Worm (Caenorhabditis elegans) whole organism, young adult: Measurements from ENCODE around the gene mpst-4.

ENCODE experiments used
- B0336.3 ChIP-seq: fragments of 200-800 bp; sonication (Bioruptor generic); IDR thresholded peaks from 2 replicates; pipeline ENCODE4 v1.3.6; 2022; ENCODE audit warnings: missing genetic modification characterization, missing compliant biosample characterization
- C17E4.6 ChIP-seq: fragments of 200-800 bp; sonication (Bioruptor generic); IDR thresholded peaks from 2 replicates; pipeline ENCODE4 v1.3.6; 2022; ENCODE audit warnings: missing genetic modification reagents, missing genetic modification characterization, missing compliant biosample characterization
- D2030.7 ChIP-seq: fragments of 200-800 bp; sonication (Bioruptor generic); IDR thresholded peaks from 2 replicates; pipeline ENCODE4 v1.3.6; 2022; ENCODE audit warnings: missing genetic modification reagents, missing genetic modification characterization, missing compliant biosample characterization
- F39B2.1 ChIP-seq: fragments of 200-800 bp; sonication (Bioruptor generic); IDR thresholded peaks from 2 replicates; pipeline ENCODE4 v1.3.6; 2022; ENCODE audit warnings: missing genetic modification reagents, missing genetic modification characterization, missing compliant biosample characterization
- F55B11.4 ChIP-seq: sonication (generic microtip); optimal IDR thresholded peaks from 2 replicates; lab custom pipeline; 2016; ENCODE audit warnings: missing compliant biosample characterization, missing genetic modification characterization, borderline replicate concordance; ENCODE audit not compliant: insufficient read depth
- K12H6.12 ChIP-seq: fragments of 200-800 bp; sonication (Bioruptor generic); optimal IDR thresholded peaks from 2 replicates; lab custom pipeline; 2018; ENCODE audit warnings: mild to moderate bottlenecking, missing genetic modification characterization, missing compliant biosample characterization
- Y79H2A.3 ChIP-seq: fragments of 200-800 bp; sonication (Bioruptor generic); conservative IDR thresholded peaks from 2 replicates; pipeline ENCODE4 v1.3.6; 2022; ENCODE audit warnings: missing genetic modification reagents, missing genetic modification characterization, missing compliant biosample characterization
- Y95B8A.8 ChIP-seq: fragments of 200-800 bp; sonication (Bioruptor generic); IDR thresholded peaks from 2 replicates; pipeline ENCODE4 v1.3.6; 2022; ENCODE audit warnings: missing genetic modification reagents, missing genetic modification characterization, missing compliant biosample characterization
- akir-1 ChIP-seq: fragments of 200-800 bp; sonication (Bioruptor generic); optimal IDR thresholded peaks from 2 replicates; lab custom pipeline; 2018; ENCODE audit warnings: mild to moderate bottlenecking, missing genetic modification characterization, moderate library complexity, missing compliant biosample characterization
- cebp-2 ChIP-seq: fragments of 200-800 bp; sonication (Bioruptor generic); IDR thresholded peaks from 2 replicates; pipeline ENCODE4 v1.3.6; 2022; ENCODE audit warnings: missing genetic modification characterization, missing compliant biosample characterization
- ceh-27 ChIP-seq: fragments of 200-800 bp; sonication (Bioruptor generic); optimal IDR thresholded peaks from 2 replicates; lab custom pipeline; 2018; ENCODE audit warnings: mild to moderate bottlenecking, missing genetic modification characterization, moderate library complexity, missing compliant biosample characterization
- egl-18 ChIP-seq: fragments of 200-800 bp; sonication (Bioruptor generic); IDR thresholded peaks from 2 replicates; pipeline ENCODE4 v1.3.6; 2022; ENCODE audit warnings: missing genetic modification reagents, missing genetic modification characterization, missing compliant biosample characterization
- egl-44 ChIP-seq: fragments of 200-800 bp; sonication (Bioruptor generic); IDR thresholded peaks from 2 replicates; pipeline ENCODE4 v1.3.6; 2022; ENCODE audit warnings: missing genetic modification reagents, missing genetic modification characterization, missing compliant biosample characterization
- lin-35 ChIP-seq, 3 experiments: fragments of 150-350 bp in 2 of 3; sonication (generic microtip) in 1 of 3; optimal IDR thresholded peaks; 2 replicates each; lab custom pipeline; 2014 to 2018; ENCODE audit warnings: missing biosample characterization in 3 of 3, missing genetic modification characterization in 3 of 3, missing genetic modification reagents in 3 of 3
- lir-1 ChIP-seq: fragments of 200-800 bp; sonication (Bioruptor generic); conservative IDR thresholded peaks from 2 replicates; pipeline ENCODE4 v1.3.6; 2022; ENCODE audit warnings: missing genetic modification reagents, missing genetic modification characterization, missing compliant biosample characterization
- lsl-1 ChIP-seq: fragments of 200-800 bp; sonication (Bioruptor generic); optimal IDR thresholded peaks from 2 replicates; lab custom pipeline; 2018; ENCODE audit warnings: mild to moderate bottlenecking, missing genetic modification characterization, moderate library complexity, missing compliant biosample characterization
- madf-3 ChIP-seq: fragments of 200-800 bp; sonication (Bioruptor generic); IDR thresholded peaks from 2 replicates; pipeline ENCODE4 v1.3.6; 2022; ENCODE audit warnings: missing genetic modification reagents, missing genetic modification characterization, missing compliant biosample characterization
- nhr-120 ChIP-seq: fragments of 200-800 bp; sonication (Bioruptor generic); IDR thresholded peaks from 2 replicates; pipeline ENCODE4 v1.3.6; 2022; ENCODE audit warnings: missing genetic modification characterization, missing compliant biosample characterization
- nhr-90 ChIP-seq: sonication (generic microtip); optimal IDR thresholded peaks from 2 replicates; lab custom pipeline; 2016; ENCODE audit warnings: missing genotype, mild to moderate bottlenecking, missing genetic modification characterization, missing compliant biosample characterization
- tbx-9 ChIP-seq: sonication (generic microtip); optimal IDR thresholded peaks from 2 replicates; lab custom pipeline; 2016; ENCODE audit warnings: borderline replicate concordance, missing genetic modification characterization, inconsistent platforms, missing compliant biosample characterization
- zfh-2 ChIP-seq: fragments of 200-800 bp; sonication (Bioruptor generic); conservative IDR thresholded peaks from 2 replicates; pipeline ENCODE4 v1.3.6; 2022; ENCODE audit warnings: missing genetic modification reagents, missing genetic modification characterization, missing compliant biosample characterization
- ztf-28 ChIP-seq: fragments of 200-800 bp; sonication (Bioruptor generic); IDR thresholded peaks from 2 replicates; pipeline ENCODE4 v1.3.6; 2022; ENCODE audit warnings: missing genetic modification reagents, missing genetic modification characterization, missing compliant biosample characterization

mpst-4 gene

DNA sequence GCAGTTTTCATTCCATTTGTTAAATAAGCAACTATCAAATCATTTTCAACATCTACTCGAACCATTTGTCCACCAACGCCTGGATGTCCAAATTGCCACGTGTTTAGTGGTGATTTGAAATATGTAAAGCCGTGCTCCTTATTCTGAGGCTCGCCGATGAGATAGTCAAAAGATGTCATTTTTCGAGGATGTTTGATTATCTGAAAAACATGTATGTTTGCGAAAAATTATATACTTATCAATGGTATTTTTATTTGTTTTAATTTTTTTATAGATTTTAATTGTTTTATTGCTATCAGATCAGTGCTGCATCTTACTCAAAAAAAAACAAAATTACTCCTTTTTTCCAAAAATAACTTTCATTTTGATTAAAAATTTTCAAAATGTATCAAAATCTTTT is 44.5 kb downstream of the mpst-4 start:
- TF ChIP-seq lir-1 (no peak), madf-3 (GFP tag; lab: Robert Waterston, UW) (no peak), lsl-1 (GFP tag; lab: Kevin White, UChicago) (no peak), B0336.3 (no peak), F55B11.4 (tag; lab: Kevin White, UChicago) (no peak), D2030.7 (GFP tag; lab: Robert Waterston, UW) (no peak), akir-1 (GFP tag; lab: Kevin White, UChicago) (no peak), F39B2.1 (GFP tag; lab: Robert Waterston, UW) (no peak), egl-44 (no peak), nhr-90 (tag; lab: Kevin White, UChicago) (no peak), lin-35 (GFP tag; optimal IDR thresholded peaks at IDR 0.05; lab: Kevin White, UChicago) (no peak), ztf-28 (no peak)

DNA sequence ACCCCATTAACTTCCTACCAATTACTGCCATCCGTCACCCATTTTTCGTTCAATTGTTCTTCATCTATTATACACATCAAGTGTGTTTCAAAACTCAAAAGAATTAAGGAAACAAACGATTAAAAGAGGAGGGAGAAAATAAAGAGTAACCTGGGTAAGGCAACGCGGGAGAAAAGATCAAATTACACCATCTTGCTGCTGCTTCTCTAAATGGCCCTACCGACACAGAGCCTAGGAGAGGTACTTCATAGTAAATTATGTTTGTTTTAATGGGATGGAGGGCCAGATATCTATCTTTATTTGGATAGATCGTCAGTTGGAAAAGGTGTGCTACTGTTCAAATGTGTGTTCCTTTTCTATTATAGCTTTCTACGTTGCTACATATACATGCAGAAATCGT is 47.9 kb downstream of the mpst-4 start:
- no peak for TF ChIP-seq Y95B8A.8 (GFP tag; lab: Robert Waterston, UW)
- TF ChIP-seq egl-18 (GFP tag; lab: Robert Waterston, UW): no peak
- TF ChIP-seq nhr-120 (GFP tag; lab: Robert Waterston, UW): no peak
- TF ChIP-seq ceh-27 (GFP tag; lab: Kevin White, UChicago): no peak
- no peak for TF ChIP-seq K12H6.12 (tag; lab: Kevin White, UChicago)
- TF ChIP-seq tbx-9 (tag; lab: Kevin White, UChicago): no peak
- TF ChIP-seq zfh-2 (GFP tag; lab: Robert Waterston, UW): no peak
- no peak for TF ChIP-seq C17E4.6 (GFP tag; lab: Robert Waterston, UW)
- TF ChIP-seq cebp-2 (GFP tag; lab: Robert Waterston, UW): no peak
- no peak for TF ChIP-seq Y79H2A.3 (GFP tag; lab: Robert Waterston, UW)
